Fruit fly (Drosophila melanogaster): Measurements from ENCODE around the gene CG10477.
A peak's percentile ranks its signal among the peaks of the same experiment; 100 is the strongest.

CG10477 gene

DNA sequence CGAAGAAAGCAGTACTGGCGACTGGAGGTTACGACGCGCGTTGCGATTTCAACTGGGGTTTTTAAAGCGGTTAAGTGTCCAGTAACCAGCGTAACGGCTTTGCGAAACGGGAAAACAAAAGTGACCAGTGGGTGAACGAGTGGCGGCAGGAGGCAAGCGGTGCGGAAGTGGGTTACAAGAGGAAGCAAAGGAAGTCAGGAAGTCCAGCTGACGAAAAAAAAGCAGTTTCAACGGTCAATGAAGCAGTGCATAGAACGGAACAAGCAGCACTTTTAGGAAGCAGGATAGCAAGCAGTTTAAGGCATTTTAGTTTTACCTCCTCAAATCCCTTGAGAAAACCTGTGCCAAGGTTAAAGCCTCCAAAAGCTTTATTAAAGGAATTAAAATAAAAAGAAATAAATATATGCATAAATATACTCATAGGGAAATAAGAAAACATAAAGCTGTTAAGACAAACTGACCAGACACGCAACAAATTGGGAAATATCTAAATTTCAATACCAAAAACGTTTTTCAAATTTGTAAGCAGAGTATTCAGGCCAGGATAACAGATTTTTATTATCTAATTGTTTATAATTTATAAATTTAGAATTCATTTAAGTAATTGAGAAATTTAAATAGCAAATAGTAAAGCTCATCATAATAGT, 24.8 kb upstream of the CG10477 start, which contains the start of gene CG6592 (continued):
- TF ChIP-seq CG9139 (GFP tag; optimal IDR thresholded peaks at IDR 0.05) (no peak), Met (GFP tag; optimal IDR thresholded peaks at IDR 0.05) (peak; percentile 12), Blimp-1 (GFP tag; optimal IDR thresholded peaks at IDR 0.05) (no peak), esn (GFP tag; optimal IDR thresholded peaks at IDR 0.05) (peak; percentile 23), OdsH (GFP tag; optimal IDR thresholded peaks at IDR 0.05) (peak; percentile 9), CG7368 (GFP tag; optimal IDR thresholded peaks at IDR 0.05) (no peak), CG15336 (GFP tag; IDR thresholded peaks at IDR 0.05) (no peak), CG11762 (GFP tag; optimal IDR thresholded peaks at IDR 0.05; ENCODE audit: insufficient read depth) (no peak), Eip93F (GFP tag; optimal IDR thresholded peaks at IDR 0.05) (no peak), CG3032 (tag; optimal IDR thresholded peaks at IDR 0.05) (no peak), topi (GFP tag; optimal IDR thresholded peaks at IDR 0.05) (peak; percentile 10), CG8632 (GFP tag; optimal IDR thresholded peaks at IDR 0.05) (no peak), CG34406 (GFP tag; optimal IDR thresholded peaks at IDR 0.05) (no peak), CG11902 (GFP tag; optimal IDR thresholded peaks at IDR 0.05) (no peak), Eip75B (GFP tag; optimal IDR thresholded peaks at IDR 0.05) (no peak), CG6276 (GFP tag; optimal IDR thresholded peaks at IDR 0.05) (no peak), Hr38 (GFP tag; optimal IDR thresholded peaks at IDR 0.05) (no peak)

dm6 chr3L:6054803-6055202, 20.4 kb upstream of the CG10477 start, which contains the start of gene tant:
Gene tant (plus strand): TSS chr3L:6055136.
- TF ChIP-seq Sox14 (GFP tag; optimal IDR thresholded peaks at IDR 0.05) = peak; percentile 42
- TF ChIP-seq CG31627 (GFP tag; optimal IDR thresholded peaks at IDR 0.05) = peak; percentile 9
- TF ChIP-seq fkh (GFP tag; optimal IDR thresholded peaks at IDR 0.05) = peak; percentile 88
- TF ChIP-seq svp (GFP tag) = peak; percentile 34
- TF ChIP-seq Eip93F (GFP tag; optimal IDR thresholded peaks at IDR 0.05) = no peak
- peak; percentile 25 for TF ChIP-seq esn (GFP tag; optimal IDR thresholded peaks at IDR 0.05)
- no peak for TF ChIP-seq CG1621 (tag; optimal IDR thresholded peaks at IDR 0.05)

- TF ChIP-seq dsx (GFP tag; optimal IDR thresholded peaks at IDR 0.05; ENCODE audit: poor library complexity, severe bottlenecking) (no peak), Hr38 (GFP tag; optimal IDR thresholded peaks at IDR 0.05) (no peak), OdsH (GFP tag; optimal IDR thresholded peaks at IDR 0.05) (no peak), CG6276 (GFP tag; optimal IDR thresholded peaks at IDR 0.05) (no peak), CG11294 (GFP tag; IDR thresholded peaks at IDR 0.05) (no peak), CG4318 (GFP tag; optimal IDR thresholded peaks at IDR 0.05) (no peak), topi (GFP tag; optimal IDR thresholded peaks at IDR 0.05) (no peak), CG11902 (GFP tag; optimal IDR thresholded peaks at IDR 0.05) (no peak), CG31627 (GFP tag; optimal IDR thresholded peaks at IDR 0.05) (no peak), CG8119 (GFP tag; IDR thresholded peaks at IDR 0.05) (no peak), CG1621 (tag; optimal IDR thresholded peaks at IDR 0.05) (no peak), CG6808 (GFP tag; optimal IDR thresholded peaks at IDR 0.05) (no peak), Smox (GFP tag; optimal IDR thresholded peaks at IDR 0.05) (no peak), CG16779 (tag; optimal IDR thresholded peaks at IDR 0.05) (no peak), CG10631 (GFP tag; optimal IDR thresholded peaks at IDR 0.05) (no peak), Gug (GFP tag; IDR thresholded peaks at IDR 0.05) (no peak), fkh (GFP tag; optimal IDR thresholded peaks at IDR 0.05) (no peak)
Observed at dm6 chr3L:6054343-6054742, 19.9 kb upstream of the CG10477 start, which contains the start of gene Jon65Ai. Gene Jon65Ai (minus strand): TSS chr3L:6054443.

DNA sequence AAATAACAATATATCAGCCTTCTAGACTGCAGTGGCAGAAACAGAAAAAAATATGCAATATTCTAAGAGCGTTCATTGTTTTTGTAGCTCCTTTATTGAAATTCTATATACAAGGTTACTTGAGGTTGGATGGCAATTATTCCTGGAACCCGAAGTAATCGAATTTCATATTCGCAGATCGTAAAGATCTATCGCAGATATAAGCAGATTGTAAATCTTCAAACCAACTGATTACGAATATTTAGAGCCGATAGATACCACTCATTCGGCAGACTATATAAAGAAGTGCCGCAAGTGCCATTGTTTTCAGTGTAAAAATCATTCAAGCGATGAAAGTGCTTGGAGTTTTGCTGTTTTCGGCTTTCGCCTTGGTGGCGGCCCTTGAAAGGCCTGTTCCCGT, 17.6 kb upstream of the CG10477 start, which contains the start of gene Jon65Aii:
Jon65Aii (plus strand) TSS at position 301 of the 400 bp plus-strand sequence.
- TF ChIP-seq CG9139 (GFP tag; optimal IDR thresholded peaks at IDR 0.05) (no peak), CG10669 (GFP tag; optimal IDR thresholded peaks at IDR 0.05) (no peak), vri (GFP tag; optimal IDR thresholded peaks at IDR 0.05) (peak; percentile 7)
